Worm (Caenorhabditis elegans) whole organism, L4 larva: ENCODE results near the gene nfx-1.

Experiments
- lsy-2 ChIP-seq, 2 experiments: fragments of 150-350 bp in 1 of 2; sonication (generic microtip) in 1 of 2; optimal IDR thresholded peaks; 2 replicates each; lab custom pipeline; 2014 to 2017; ENCODE audit warnings: missing biosample characterization in 2 of 2, missing genetic modification characterization in 2 of 2
- mep-1 ChIP-seq: fragments of 150-350 bp; sonication (generic microtip); optimal IDR thresholded peaks from 3 replicates; lab custom pipeline; 2014; ENCODE audit warnings: missing biosample characterization, missing genetic modification characterization
- nhr-10 ChIP-seq: fragments of 150-350 bp; optimal IDR thresholded peaks from 2 replicates; lab custom pipeline; 2014; ENCODE audit warnings: missing biosample characterization, missing genetic modification characterization
- nhr-28 ChIP-seq: fragments of 150-350 bp; optimal IDR thresholded peaks from 2 replicates; lab custom pipeline; 2014; ENCODE audit warnings: missing biosample characterization, missing genetic modification characterization
- ztf-11 ChIP-seq: fragments of 150-350 bp; optimal IDR thresholded peaks from 2 replicates; lab custom pipeline; 2014; ENCODE audit warnings: missing biosample characterization, missing genetic modification characterization

ce11 chrIII:6356007-6356406 is 19.2 kb upstream of the nfx-1 start:
- TF ChIP-seq ztf-11 (tag; lab: Kevin White, UChicago) (no peak), lsy-2 (tag; optimal IDR thresholded peaks at IDR 0.05; lab: Kevin White, UChicago) (no peak), nhr-10 (tag; lab: Kevin White, UChicago) (no peak), mep-1 (tag; lab: Kevin White, UChicago) (no peak), nhr-28 (tag; lab: Kevin White, UChicago) (no peak)
